Fruit fly (Drosophila melanogaster) whole organism, wandering third instar larva: Measurements from ENCODE around the gene CG4438.

ENCODE experiments used
- Abd-B ChIP-seq: fragments of >200 bp; optimal IDR thresholded peaks from 2 replicates; lab custom pipeline; 2017; ENCODE audit warnings: missing biosample characterization, missing genetic modification characterization
- CG32264 ChIP-seq: fragments of 200-800 bp; sonication (Bioruptor generic); optimal IDR thresholded peaks from 2 replicates; lab custom pipeline; 2016; ENCODE audit warnings: missing biosample characterization, missing genetic modification characterization
- CG9705 ChIP-seq: fragments of 200-800 bp; sonication (Bioruptor generic); optimal IDR thresholded peaks from 2 replicates; lab custom pipeline; 2018; ENCODE audit warnings: missing biosample characterization, mild to moderate bottlenecking, missing genetic modification characterization
- CrebA ChIP-seq: fragments of 200-800 bp; sonication (Bioruptor generic); optimal IDR thresholded peaks from 2 replicates; lab custom pipeline; 2016; ENCODE audit warnings: missing biosample characterization, mild to moderate bottlenecking, missing genetic modification characterization, borderline replicate concordance
- Dif ChIP-seq: fragments of 200-275, 200-300 bp; sonication (Bioruptor generic); optimal IDR thresholded peaks from 2 replicates; lab custom pipeline; 2018; ENCODE audit warnings: missing biosample characterization, missing genetic modification characterization; ENCODE audit not compliant: partially characterized antibody
- HLH106 ChIP-seq: fragments of 200-800 bp; optimal IDR thresholded peaks from 3 replicates; lab custom pipeline; 2019; ENCODE audit warnings: missing biosample characterization, mild to moderate bottlenecking, missing genetic modification characterization, moderate library complexity
- Hr78 ChIP-seq: fragments of >200 bp; optimal IDR thresholded peaks from 2 replicates; lab custom pipeline; 2017; ENCODE audit warnings: missing biosample characterization, missing genetic modification characterization
- Hr83 ChIP-seq: fragments of 200-300 bp; sonication (Bioruptor generic); optimal IDR thresholded peaks from 2 replicates; lab custom pipeline; 2016; ENCODE audit warnings: missing biosample characterization, mild to moderate bottlenecking, missing genetic modification characterization, moderate library complexity; ENCODE audit not compliant: poor library complexity, severe bottlenecking
- Mio ChIP-seq: sonication (Bioruptor generic); optimal IDR thresholded peaks from 2 replicates; lab custom pipeline; 2016; ENCODE audit warnings: missing biosample characterization, missing genetic modification characterization
- Myc ChIP-seq: fragments of >200 bp; optimal IDR thresholded peaks from 2 replicates; lab custom pipeline; 2017
- N ChIP-seq: fragments of >200 bp; optimal IDR thresholded peaks from 2 replicates; lab custom pipeline; 2018; ENCODE audit warnings: missing biosample characterization, missing external identifiers, missing genetic modification characterization
- Rel ChIP-seq, 2 experiments: fragments of 200-800 bp; sonication (Bioruptor generic) in 1 of 2; optimal IDR thresholded peaks; 2 replicates in 1 of 2; 3 replicates in 1 of 2; lab custom pipeline; 2016 to 2019; ENCODE audit warnings: mild to moderate bottlenecking in 2 of 2, missing biosample characterization in 2 of 2, missing genetic modification characterization in 2 of 2, moderate library complexity in 1 of 2
- Sp1 ChIP-seq: fragments of 200-800 bp; sonication (Bioruptor generic); optimal IDR thresholded peaks from 3 replicates; lab custom pipeline; 2019; ENCODE audit warnings: missing biosample characterization, mild to moderate bottlenecking, missing genetic modification characterization, moderate library complexity
- Vsx2 ChIP-seq: fragments of 200-300, 225-300 bp; sonication (Bioruptor generic); optimal IDR thresholded peaks from 2 replicates; lab custom pipeline; 2018; ENCODE audit warnings: missing biosample characterization, missing genetic modification characterization; ENCODE audit not compliant: partially characterized antibody
- brk ChIP-seq: fragments of 200-800 bp; sonication (Bioruptor generic); optimal IDR thresholded peaks from 2 replicates; lab custom pipeline; 2016; ENCODE audit warnings: missing biosample characterization, mild to moderate bottlenecking, missing genetic modification characterization
- dl ChIP-seq, 2 experiments: fragments of 175-275, 200-275 bp in 1 of 2; fragments of 200-275 bp in 1 of 2; sonication (Bioruptor generic); optimal IDR thresholded peaks; lab custom pipeline; 2018; ENCODE audit warnings: mild to moderate bottlenecking in 2 of 2, missing biosample characterization in 2 of 2, missing genetic modification characterization in 2 of 2, moderate library complexity in 2 of 2; ENCODE audit not compliant: partially characterized antibody in 2 of 2, insufficient read depth in 1 of 2
- dmrt93B ChIP-seq: fragments of 200-800 bp; sonication (Bioruptor generic); optimal IDR thresholded peaks from 2 replicates; lab custom pipeline; 2018; ENCODE audit warnings: missing biosample characterization, mild to moderate bottlenecking, missing genetic modification characterization
- dsf ChIP-seq: sonication (Bioruptor generic); optimal IDR thresholded peaks from 2 replicates; lab custom pipeline; 2016; ENCODE audit warnings: missing biosample characterization, missing genetic modification characterization, borderline replicate concordance
- ey ChIP-seq: fragments of 200-800 bp; sonication (Bioruptor generic); optimal IDR thresholded peaks from 2 replicates; lab custom pipeline; 2016; ENCODE audit warnings: missing biosample characterization, missing genetic modification characterization
- foxo ChIP-seq, 2 experiments: fragments of 200-800 bp; sonication (Bioruptor generic); optimal IDR thresholded peaks; 2 replicates in 1 of 2; 3 replicates in 1 of 2; lab custom pipeline; 2016 to 2017; ENCODE audit warnings: missing biosample characterization in 2 of 2, missing genetic modification characterization in 2 of 2
- fru ChIP-seq: fragments of 200-800 bp; sonication (Bioruptor generic); optimal IDR thresholded peaks from 3 replicates; lab custom pipeline; 2016; ENCODE audit warnings: missing biosample characterization, mild to moderate bottlenecking, missing genetic modification characterization
- h ChIP-seq: fragments of 200-800 bp; sonication (Bioruptor generic); optimal IDR thresholded peaks from 3 replicates; lab custom pipeline; 2016; ENCODE audit warnings: missing biosample characterization, mild to moderate bottlenecking, missing genetic modification characterization
- jim ChIP-seq: fragments of 175-275, 200-325 bp; sonication (Bioruptor generic); optimal IDR thresholded peaks from 2 replicates; lab custom pipeline; 2016; ENCODE audit warnings: missing biosample characterization, mild to moderate bottlenecking, missing genetic modification characterization
- lola ChIP-seq: fragments of >200 bp; optimal IDR thresholded peaks from 2 replicates; lab custom pipeline; 2017; ENCODE audit warnings: missing biosample characterization, missing genetic modification characterization
- pan ChIP-seq: fragments of >200 bp; optimal IDR thresholded peaks from 2 replicates; lab custom pipeline; 2017
- psq ChIP-seq: fragments of 200-800 bp; sonication (Bioruptor generic); optimal IDR thresholded peaks from 3 replicates; lab custom pipeline; 2017; ENCODE audit warnings: missing biosample characterization, mild to moderate bottlenecking, missing genetic modification characterization, moderate library complexity
- rgr ChIP-seq: fragments of 200-800 bp; sonication (Bioruptor generic); optimal IDR thresholded peaks from 3 replicates; lab custom pipeline; 2016; ENCODE audit warnings: missing biosample characterization, mild to moderate bottlenecking, missing genetic modification characterization
- sage ChIP-seq: fragments of 200-800 bp; sonication (Bioruptor generic); optimal IDR thresholded peaks from 2 replicates; lab custom pipeline; 2016; ENCODE audit warnings: missing biosample characterization, mild to moderate bottlenecking, missing genetic modification characterization
- sv ChIP-seq: fragments of 200-800 bp; sonication (Bioruptor generic); optimal IDR thresholded peaks from 3 replicates; lab custom pipeline; 2016; ENCODE audit warnings: missing biosample characterization, missing genetic modification characterization
- tai ChIP-seq: sonication (Bioruptor generic); optimal IDR thresholded peaks from 2 replicates; lab custom pipeline; 2016; ENCODE audit warnings: missing biosample characterization, missing genetic modification characterization
- usp ChIP-seq: fragments of >200 bp; optimal IDR thresholded peaks from 2 replicates; lab custom pipeline; 2017; ENCODE audit warnings: missing biosample characterization, missing genetic modification characterization
- woc ChIP-seq: sonication (Bioruptor generic); optimal IDR thresholded peaks from 2 replicates; lab custom pipeline; 2016; ENCODE audit warnings: missing biosample characterization, mild to moderate bottlenecking, missing genetic modification characterization

CG4438 gene

dm6 chr2L:9430992-9431602 is 33.3 kb upstream of the CG4438 start, which contains the start of the genes FucTB and scat (continued):
- TF ChIP-seq dl (GFP tag; optimal IDR thresholded peaks at IDR 0.05; lab: Kevin White, UChicago; ENCODE audit: insufficient read depth in 1 of 2, partially characterized antibody in 2 of 2) = peak; percentile 64 to 65
- TF ChIP-seq HLH106 (tag; lab: Kevin White, UChicago) = peak; percentile 92
- peak; percentile 76 for TF ChIP-seq tai
- TF ChIP-seq, all 38 proteins: peak for 26

dm6 chr2L:9427570-9427969 is 29.8 kb upstream of the CG4438 start, which contains the start of gene CG42847:
TSS of gene CG42847 (plus strand) at chr2L:9427870.
- TF ChIP-seq ey = no peak
- no peak for TF ChIP-seq rgr (GFP tag; lab: Kevin White, UChicago)
- TF ChIP-seq h (GFP tag; lab: Kevin White, UChicago) = no peak
- no peak for TF ChIP-seq brk (GFP tag; lab: Kevin White, UChicago)
- no peak for TF ChIP-seq Sp1 (GFP tag; lab: Kevin White, UChicago)
- no peak for TF ChIP-seq Hr83 (GFP tag; lab: Kevin White, UChicago)
- TF ChIP-seq CG32264 (GFP tag; lab: Kevin White, UChicago) = no peak
- TF ChIP-seq Myc (lab: Kevin White, UChicago) = no peak
- TF ChIP-seq woc = no peak

- TF ChIP-seq usp (GFP tag; lab: Kevin White, UChicago) (no peak), Vsx2 (GFP tag; lab: Kevin White, UChicago) (no peak), dsf (GFP tag; lab: Kevin White, UChicago) (no peak), jim (GFP tag; lab: Kevin White, UChicago) (no peak), woc (no peak), pan (lab: Kevin White, UChicago) (no peak), fru (GFP tag; lab: Kevin White, UChicago) (no peak), Mio (no peak), brk (GFP tag; lab: Kevin White, UChicago) (no peak), N (no peak), HLH106 (tag; lab: Kevin White, UChicago) (no peak), Sp1 (GFP tag; lab: Kevin White, UChicago) (no peak)
These were observed 28.7 kb upstream of the CG4438 start, which contains the start of gene Fbp2 for dm6 chr2L:9426534-9426933. TSS of gene Fbp2 (plus strand) at chr2L:9426784.

dm6 chr2L:9424193-9424592 is 26.4 kb upstream of the CG4438 start:
- no peak for TF ChIP-seq lola (GFP tag; lab: Kevin White, UChicago)
- no peak for TF ChIP-seq Rel (GFP tag; optimal IDR thresholded peaks at IDR 0.05; lab: Kevin White, UChicago)
- TF ChIP-seq Rel (tag; optimal IDR thresholded peaks at IDR 0.05; lab: Kevin White, UChicago) = no peak
- no peak for TF ChIP-seq Vsx2 (GFP tag; lab: Kevin White, UChicago)
- TF ChIP-seq Sp1 (GFP tag; lab: Kevin White, UChicago) = no peak
- TF ChIP-seq dl (GFP tag; optimal IDR thresholded peaks at IDR 0.05; lab: Kevin White, UChicago; ENCODE audit: insufficient read depth in 1 of 2, partially characterized antibody in 2 of 2) = no peak
- TF ChIP-seq foxo (GFP tag; optimal IDR thresholded peaks at IDR 0.05; lab: Kevin White, UChicago) = no peak
- no peak for TF ChIP-seq CG9705 (GFP tag; lab: Kevin White, UChicago)
- TF ChIP-seq Dif = no peak
- no peak for TF ChIP-seq usp (GFP tag; lab: Kevin White, UChicago)
- TF ChIP-seq sage (GFP tag; lab: Kevin White, UChicago) = no peak
- no peak for TF ChIP-seq psq (GFP tag; lab: Kevin White, UChicago)
- no peak for TF ChIP-seq dsf (GFP tag; lab: Kevin White, UChicago)
- no peak for TF ChIP-seq Hr78 (GFP tag; lab: Kevin White, UChicago)
- no peak for TF ChIP-seq Abd-B (GFP tag; lab: Kevin White, UChicago)
- TF ChIP-seq sv (GFP tag; lab: Kevin White, UChicago) = no peak
- TF ChIP-seq rgr (GFP tag; lab: Kevin White, UChicago) = no peak
- no peak for TF ChIP-seq CrebA (GFP tag; lab: Kevin White, UChicago)
- TF ChIP-seq Mio = no peak
- no peak for TF ChIP-seq dmrt93B (GFP tag; lab: Kevin White, UChicago)
